Fruit fly (Drosophila melanogaster) whole organism, embryonic: ENCODE measurements around the gene asf1.

Experiments
- Blimp-1 ChIP-seq: fragments of 200-800 bp; sonication (Bioruptor generic); optimal IDR thresholded peaks from 3 replicates; lab custom pipeline; 2018; ENCODE audit warnings: missing biosample characterization, missing genetic modification characterization, mild to moderate bottlenecking, moderate library complexity, missing genetic modification reagents
- CG17385 ChIP-seq: fragments of 200-800 bp; sonication (Bioruptor generic); optimal IDR thresholded peaks from 3 replicates; lab custom pipeline; 2018; ENCODE audit warnings: missing biosample characterization, mild to moderate bottlenecking, missing genetic modification characterization
- CG17612 ChIP-seq: fragments of 200-800 bp; sonication (Bioruptor generic); IDR thresholded peaks from 2 replicates; pipeline ENCODE4 v1.3.6; 2022; ENCODE audit warnings: missing biosample characterization, missing genetic modification characterization
- CG17829 ChIP-seq: fragments of 200-800 bp; optimal IDR thresholded peaks from 2 replicates; lab custom pipeline; 2019; ENCODE audit warnings: missing biosample characterization, mild to moderate bottlenecking, missing genetic modification characterization, moderate library complexity
- CG1832 ChIP-seq: fragments of 200-800 bp; sonication (Bioruptor generic); optimal IDR thresholded peaks from 2 replicates; lab custom pipeline; 2017; ENCODE audit warnings: missing biosample characterization, mild to moderate bottlenecking, missing genetic modification characterization, inconsistent platforms
- CG18599 ChIP-seq: fragments of 200-800 bp; sonication (Bioruptor generic); optimal IDR thresholded peaks from 3 replicates; lab custom pipeline; 2017; ENCODE audit warnings: missing biosample characterization, missing genetic modification characterization, mild to moderate bottlenecking, moderate library complexity, missing genetic modification reagents
- CG32772 ChIP-seq: fragments of 200-800 bp; sonication (Bioruptor generic); IDR thresholded peaks from 2 replicates; pipeline ENCODE4 v1.3.6; 2022; ENCODE audit warnings: missing biosample characterization, missing genetic modification characterization
- CG34224 ChIP-seq: fragments of 200-800 bp; sonication (Bioruptor generic); IDR thresholded peaks from 3 replicates; pipeline ENCODE4 v1.3.6; 2022; ENCODE audit warnings: missing biosample characterization, missing genetic modification characterization; ENCODE audit not compliant: partially characterized antibody
- CG5245 ChIP-seq: fragments of 200-800 bp; sonication (Bioruptor generic); optimal IDR thresholded peaks from 3 replicates; lab custom pipeline; 2016; ENCODE audit warnings: missing biosample characterization, missing genetic modification characterization
- CG6272 ChIP-seq: fragments of 200-800 bp; sonication (Bioruptor generic); IDR thresholded peaks from 2 replicates; pipeline ENCODE4 v1.3.6; 2022; ENCODE audit warnings: missing biosample characterization, missing genetic modification characterization
- CG8478 ChIP-seq: fragments of >200 bp; optimal IDR thresholded peaks from 2 replicates; lab custom pipeline; 2018
- Dp ChIP-seq: fragments of 200-800 bp; sonication (Bioruptor generic); optimal IDR thresholded peaks from 2 replicates; lab custom pipeline; 2018; ENCODE audit warnings: missing biosample characterization, mild to moderate bottlenecking, missing genetic modification characterization, moderate library complexity
- HmgD ChIP-seq: fragments of 200-800 bp; sonication (Bioruptor generic); optimal IDR thresholded peaks from 3 replicates; lab custom pipeline; 2016; ENCODE audit warnings: missing biosample characterization, missing genetic modification characterization
- Jarid2 ChIP-seq: fragments of 200-800 bp; sonication (Bioruptor generic); optimal IDR thresholded peaks from 3 replicates; lab custom pipeline; 2017; ENCODE audit warnings: mild to moderate bottlenecking, missing biosample characterization, missing genetic modification reagents, missing genetic modification characterization
- Med ChIP-seq: fragments of 200-800 bp; sonication (Bioruptor generic); peaks from one replicate; lab custom pipeline; 2016; ENCODE audit warnings: missing biosample characterization, missing genetic modification characterization, mild to moderate bottlenecking, inconsistent platforms, moderate library complexity
- Nf-YA ChIP-seq: fragments of 200-800 bp; sonication (Bioruptor generic); IDR thresholded peaks from 2 replicates; pipeline ENCODE4 v1.3.6; 2022; ENCODE audit warnings: missing biosample characterization, missing genetic modification characterization
- Nf-YB ChIP-seq: fragments of 200-800 bp; sonication (Bioruptor generic); optimal IDR thresholded peaks from 3 replicates; lab custom pipeline; 2019; ENCODE audit warnings: missing biosample characterization, mild to moderate bottlenecking, missing genetic modification characterization, moderate library complexity
- Opbp ChIP-seq: fragments of 200-800 bp; sonication (Bioruptor generic); IDR thresholded peaks from 3 replicates; pipeline ENCODE4 v1.3.6; 2022; ENCODE audit warnings: missing biosample characterization, missing genetic modification characterization; ENCODE audit not compliant: partially characterized antibody
- Ptx1 ChIP-seq: fragments of 200-800 bp; sonication (Bioruptor generic); IDR thresholded peaks from 2 replicates; pipeline ENCODE4 v1.3.6; 2022; ENCODE audit warnings: missing biosample characterization, missing genetic modification characterization
- Scr ChIP-seq: fragments of 200-800 bp; sonication (Bioruptor generic); IDR thresholded peaks from 2 replicates; pipeline ENCODE4 v1.3.6; 2022; ENCODE audit warnings: missing biosample characterization, missing genetic modification characterization; ENCODE audit not compliant: partially characterized antibody
- Trl ChIP-seq, 3 experiments: fragments of >200 bp in 2 of 3; fragments of 200-800 bp in 1 of 3; sonication (Bioruptor generic) in 1 of 3; optimal IDR thresholded peaks; 2 replicates in 1 of 3; 3 replicates in 2 of 3; lab custom pipeline; 2016 to 2017; ENCODE audit warnings: missing biosample characterization in 1 of 3, missing genetic modification characterization in 1 of 3
- Xbp1 ChIP-seq: fragments of 200-800 bp; sonication (Bioruptor generic); optimal IDR thresholded peaks from 3 replicates; lab custom pipeline; 2016; ENCODE audit warnings: missing biosample characterization, mild to moderate bottlenecking, missing genetic modification characterization
- Xrp1 ChIP-seq: fragments of 200-800 bp; sonication (Bioruptor generic); IDR thresholded peaks from 2 replicates; pipeline ENCODE4 v1.3.6; 2022; ENCODE audit warnings: missing biosample characterization, missing genetic modification characterization
- ac ChIP-seq: fragments of 200-800 bp; sonication (Bioruptor generic); optimal IDR thresholded peaks from 3 replicates; lab custom pipeline; 2017; ENCODE audit warnings: missing biosample characterization, mild to moderate bottlenecking, missing genetic modification characterization
- ash1 ChIP-seq: fragments of 200-800 bp; sonication (Bioruptor generic); optimal IDR thresholded peaks from 2 replicates; lab custom pipeline; 2018; ENCODE audit warnings: missing biosample characterization, mild to moderate bottlenecking, missing genetic modification characterization
- ato ChIP-seq: fragments of 200-800 bp; sonication (Bioruptor generic); IDR thresholded peaks from 2 replicates; pipeline ENCODE4 v1.3.6; 2022; ENCODE audit warnings: missing biosample characterization, missing genetic modification characterization; ENCODE audit not compliant: partially characterized antibody
- cg ChIP-seq: fragments of 200-800 bp; sonication (Bioruptor generic); optimal IDR thresholded peaks from 3 replicates; lab custom pipeline; 2019; ENCODE audit warnings: missing biosample characterization, mild to moderate bottlenecking, missing genetic modification characterization, moderate library complexity
- chinmo ChIP-seq: fragments of 200-800 bp; sonication (Bioruptor generic); IDR thresholded peaks from 4 replicates; pipeline ENCODE4 v1.3.6; 2022; ENCODE audit warnings: missing biosample characterization, missing genetic modification characterization; ENCODE audit not compliant: partially characterized antibody
- dysf ChIP-seq: fragments of 200-800 bp; sonication (Bioruptor generic); IDR thresholded peaks from 3 replicates; pipeline ENCODE4 v1.3.6; 2022; ENCODE audit warnings: missing biosample characterization, missing genetic modification characterization
- ewg ChIP-seq: fragments of 200-800 bp; sonication (Bioruptor generic); optimal IDR thresholded peaks from 3 replicates; lab custom pipeline; 2017; ENCODE audit warnings: mild to moderate bottlenecking, missing biosample characterization, missing genetic modification reagents, missing genetic modification characterization
- ftz-f1 ChIP-seq: fragments of 200-800 bp; sonication (Bioruptor generic); optimal IDR thresholded peaks from 2 replicates; lab custom pipeline; 2016; ENCODE audit warnings: missing biosample characterization, missing genetic modification characterization
- fu2 ChIP-seq: fragments of 200-800 bp; sonication (Bioruptor generic); optimal IDR thresholded peaks from 2 replicates; lab custom pipeline; 2016; ENCODE audit warnings: missing biosample characterization, missing genetic modification characterization
- insv ChIP-seq, 2 experiments: fragments of 200-800 bp; sonication (Bioruptor generic); optimal IDR thresholded peaks; 3 replicates each; lab custom pipeline; 2016 to 2018; ENCODE audit warnings: missing biosample characterization in 2 of 2, missing genetic modification characterization in 2 of 2
- maf-S ChIP-seq: fragments of 200-800 bp; sonication (Bioruptor generic); optimal IDR thresholded peaks from 2 replicates; lab custom pipeline; 2016; ENCODE audit warnings: missing biosample characterization, missing genetic modification characterization
- nerfin-1 ChIP-seq: fragments of 200-800 bp; sonication (Bioruptor generic); optimal IDR thresholded peaks from 3 replicates; lab custom pipeline; 2019; ENCODE audit warnings: missing biosample characterization, mild to moderate bottlenecking, missing genetic modification characterization, moderate library complexity
- nerfin-2 ChIP-seq: fragments of 200-800 bp; sonication (Bioruptor generic); IDR thresholded peaks from 2 replicates; pipeline ENCODE4 v1.3.6; 2022; ENCODE audit warnings: missing biosample characterization, missing genetic modification characterization; ENCODE audit not compliant: partially characterized antibody
- nom ChIP-seq: fragments of 200-800 bp; sonication (Bioruptor generic); optimal IDR thresholded peaks from 2 replicates; lab custom pipeline; 2017; ENCODE audit warnings: missing biosample characterization, missing genetic modification characterization, mild to moderate bottlenecking, moderate library complexity, missing genetic modification reagents
- pho ChIP-seq: fragments of 200-800 bp; sonication (Bioruptor generic); optimal IDR thresholded peaks from 2 replicates; lab custom pipeline; 2016; ENCODE audit warnings: missing biosample characterization, missing genetic modification characterization
- pros ChIP-seq: fragments of 200-800 bp; sonication (Bioruptor generic); optimal IDR thresholded peaks from 3 replicates; lab custom pipeline; 2019; ENCODE audit warnings: missing biosample characterization, mild to moderate bottlenecking, missing genetic modification characterization, moderate library complexity
- repo ChIP-seq: fragments of 200-800 bp; sonication (Bioruptor generic); optimal IDR thresholded peaks from 2 replicates; lab custom pipeline; 2016; ENCODE audit warnings: missing biosample characterization, missing genetic modification characterization
- run ChIP-seq: fragments of 200-800 bp; sonication (Bioruptor generic); optimal IDR thresholded peaks from 3 replicates; lab custom pipeline; 2018; ENCODE audit warnings: missing biosample characterization, mild to moderate bottlenecking, missing genetic modification characterization
- sens ChIP-seq: fragments of 200-800 bp; sonication (Bioruptor generic); peaks from one replicate; lab custom pipeline; 2016; ENCODE audit warnings: missing biosample characterization, missing genetic modification characterization
- sr ChIP-seq: fragments of 200-800 bp; sonication (Bioruptor generic); IDR thresholded peaks from 3 replicates; pipeline ENCODE4 v1.3.6; 2022; ENCODE audit warnings: missing biosample characterization, missing genetic modification characterization
- ssp ChIP-seq: fragments of 200-800 bp; sonication (Bioruptor generic); IDR thresholded peaks from 2 replicates; pipeline ENCODE4 v1.3.6; 2022; ENCODE audit warnings: missing biosample characterization, missing genetic modification characterization
- vnd ChIP-seq: fragments of 200-800 bp; sonication (Bioruptor generic); IDR thresholded peaks from 3 replicates; pipeline ENCODE4 v1.3.6; 2022; ENCODE audit warnings: missing biosample characterization, missing genetic modification characterization; ENCODE audit not compliant: partially characterized antibody
- zen ChIP-seq: fragments of 200-800 bp; sonication (Bioruptor generic); optimal IDR thresholded peaks from 3 replicates; lab custom pipeline; 2018; ENCODE audit warnings: missing biosample characterization, mild to moderate bottlenecking, missing genetic modification characterization, moderate library complexity
- zfh1 ChIP-seq: fragments of 200-800 bp; sonication (Bioruptor generic); IDR thresholded peaks from 3 replicates; pipeline ENCODE4 v1.3.6; 2022; ENCODE audit warnings: missing biosample characterization, missing genetic modification characterization

asf1 gene

DNA sequence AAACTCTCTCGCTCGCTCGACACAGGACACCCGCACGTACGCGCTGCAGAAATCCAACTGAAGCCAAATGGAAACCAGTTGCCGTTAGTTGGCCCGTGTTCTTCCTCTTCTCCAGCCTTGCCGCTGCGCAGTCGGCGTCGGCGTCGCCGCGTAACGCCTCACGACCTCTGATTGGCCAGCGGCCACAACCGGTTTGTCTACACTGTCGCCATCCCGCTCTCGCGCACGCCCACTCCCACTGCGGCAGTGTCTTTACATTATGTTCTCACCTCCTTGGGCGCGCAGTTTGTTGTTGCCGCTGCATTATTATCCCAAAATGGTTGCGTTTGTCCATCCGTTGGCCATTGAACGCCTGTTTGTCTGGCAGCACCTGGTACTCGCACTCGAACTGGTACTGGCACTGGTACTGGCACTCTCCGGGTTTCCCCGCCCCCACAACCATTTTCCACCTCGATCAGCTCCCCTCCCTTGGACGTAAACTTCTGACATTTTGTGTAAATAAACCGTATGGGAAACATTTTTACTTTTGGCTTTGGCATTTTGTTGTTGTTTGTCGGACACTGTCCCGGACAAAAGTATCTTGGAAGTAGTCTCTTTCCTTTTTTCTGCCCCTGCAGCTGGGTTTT, 45.0 kb downstream of the asf1 start, which contains the start of gene tey (continued):
- TF ChIP-seq chinmo (GFP tag; lab: Robert Waterston, UW) (0 out of 4 replicates have a peak, but pooled peaks have one; percentile 36), CG8478 (lab: Kevin White, UChicago) (peak; percentile 69), run (no peak), CG34224 (GFP tag; lab: Robert Waterston, UW) (0 out of 3 replicates have a peak, but pooled peaks have one; percentile 29), nom (GFP tag; lab: Kevin White, UChicago) (peak; percentile 12), sr (peak; percentile 56; the same call in 2 of the 3 replicates), CG6272 (no peak), Dp (GFP tag; lab: Kevin White, UChicago) (no peak), CG17829 (tag; lab: Kevin White, UChicago) (peak; percentile 5), HmgD (GFP tag; lab: Kevin White, UChicago) (peak; percentile 15), ash1 (GFP tag; lab: Kevin White, UChicago) (no peak), insv (GFP tag; optimal IDR thresholded peaks at IDR 0.05; lab: Kevin White, UChicago) (peak in 1 of 2 experiments; percentile 79), ac (GFP tag; lab: Kevin White, UChicago) (peak; percentile 37), Med (GFP tag; lab: Kevin White, UChicago) (peak; percentile 8), cg (GFP tag; lab: Kevin White, UChicago) (peak; percentile 19), ftz-f1 (GFP tag; lab: Kevin White, UChicago) (no peak), Nf-YA (peak; percentile 91), Opbp (GFP tag; lab: Robert Waterston, UW) (0 out of 3 replicates have a peak, but pooled peaks have one; percentile 20), ewg (peak; percentile 64), zen (tag; lab: Kevin White, UChicago) (peak; percentile 29), CG17385 (peak; percentile 90), nerfin-2 (GFP tag; lab: Robert Waterston, UW) (peak; percentile 13; the same call in 1 of the 2 replicates), CG1832 (GFP tag; lab: Kevin White, UChicago) (peak; percentile 89), pros (GFP tag; lab: Kevin White, UChicago) (peak; percentile 43), Trl (optimal IDR thresholded peaks at IDR 0.05; lab: Kevin White, UChicago) (peak in 1 of 2 experiments; percentile 5), Trl (GFP tag; optimal IDR thresholded peaks at IDR 0.05; lab: Kevin White, UChicago) (no peak), vnd (GFP tag; lab: Robert Waterston, UW) (no peak), repo (GFP tag; lab: Kevin White, UChicago) (no peak), sens (GFP tag; lab: Kevin White, UChicago) (peak; percentile 31), nerfin-1 (tag; lab: Kevin White, UChicago) (peak; percentile 27)

DNA sequence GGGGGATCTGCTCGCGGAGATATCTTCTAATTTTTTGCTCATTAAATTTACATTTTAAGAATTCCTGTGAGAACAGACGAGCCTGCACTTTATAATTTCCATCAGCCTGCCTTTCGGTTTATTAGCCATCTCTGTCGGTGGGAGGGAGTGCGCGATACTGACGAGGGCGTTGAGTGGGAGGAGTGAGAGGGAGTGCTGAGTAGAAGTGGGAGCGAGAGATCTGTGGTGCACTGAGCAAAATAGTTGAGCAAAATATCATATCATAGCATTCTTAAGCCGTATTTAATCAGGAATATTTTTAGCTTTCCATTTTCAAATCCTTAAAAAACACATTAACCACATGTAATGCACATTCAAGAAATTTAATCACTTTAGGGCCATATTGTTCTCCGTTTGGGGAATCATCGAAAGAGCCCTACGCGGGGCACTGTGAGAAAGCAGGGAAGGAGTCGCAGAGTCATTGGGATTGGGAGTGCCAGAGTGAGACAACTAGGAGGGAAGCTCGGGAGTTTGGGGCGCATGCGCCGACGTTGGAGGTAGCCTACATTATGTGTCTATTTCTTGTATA, 46.4 kb downstream of the asf1 start:
- TF ChIP-seq maf-S (GFP tag; lab: Kevin White, UChicago) = no peak
- TF ChIP-seq zfh1 = 0 out of 3 replicates have a peak, but pooled peaks have one; percentile 4
- TF ChIP-seq Xbp1 = peak; percentile 9
- peak; percentile 36; the same call in 1 of the 2 replicates for TF ChIP-seq Ptx1 (GFP tag; lab: Robert Waterston, UW)
- peak; percentile 85 for TF ChIP-seq Nf-YB (GFP tag; lab: Kevin White, UChicago)
- TF ChIP-seq CG5245 (GFP tag; lab: Kevin White, UChicago) = no peak
- TF ChIP-seq Scr (GFP tag; lab: Robert Waterston, UW) = no peak
- no peak for TF ChIP-seq fu2 (GFP tag; lab: Kevin White, UChicago)
- TF ChIP-seq CG18599 (GFP tag; lab: Kevin White, UChicago) = peak; percentile 26
- TF ChIP-seq Xrp1 (GFP tag; lab: Robert Waterston, UW) = peak; percentile 29; the same call in 1 of the 2 replicates
- TF ChIP-seq Jarid2 (GFP tag; lab: Kevin White, UChicago) = peak; percentile 6
- peak; percentile 21; the same call in 1 of the 2 replicates for TF ChIP-seq ssp (GFP tag; lab: Robert Waterston, UW)
- TF ChIP-seq Blimp-1 (GFP tag; lab: Kevin White, UChicago) = no peak
- TF ChIP-seq CG1832 (GFP tag; lab: Kevin White, UChicago) = peak; percentile 50
- TF ChIP-seq dysf (GFP tag; lab: Robert Waterston, UW) = 0 out of 3 replicates have a peak, but pooled peaks have one; percentile 9
- TF ChIP-seq CG32772 (GFP tag; lab: Robert Waterston, UW) = 0 out of 2 replicates have a peak, but pooled peaks have one; percentile 18
- no peak for TF ChIP-seq CG17612 (GFP tag; lab: Robert Waterston, UW)
- no peak for TF ChIP-seq ato (GFP tag; lab: Robert Waterston, UW)
- TF ChIP-seq pho (GFP tag; lab: Kevin White, UChicago) = no peak
